Worm (Caenorhabditis elegans): ENCODE data around the gene arrd-8.

- TF ChIP-seq fkh-10 (GFP tag; optimal IDR thresholded peaks at IDR 0.05), result no peak
- no peak for TF ChIP-seq blmp-1 (tag; optimal IDR thresholded peaks at IDR 0.05)
- no peak for TF ChIP-seq nhr-77 (tag; optimal IDR thresholded peaks at IDR 0.05)
- no peak for TF ChIP-seq unc-62 (GFP tag; optimal IDR thresholded peaks at IDR 0.05)
- no peak for TF ChIP-seq nhr-28 (tag; optimal IDR thresholded peaks at IDR 0.05)
- TF ChIP-seq lin-35 (GFP tag; optimal IDR thresholded peaks at IDR 0.05), result no peak
- no peak for TF ChIP-seq nhr-12 (tag; optimal IDR thresholded peaks at IDR 0.05)
- no peak for TF ChIP-seq rnt-1 (tag; optimal IDR thresholded peaks at IDR 0.05)
- no peak for TF ChIP-seq unc-30 (tag; optimal IDR thresholded peaks at IDR 0.05)
- no peak for TF ChIP-seq nhr-237 (tag; optimal IDR thresholded peaks at IDR 0.05)
- no peak for TF ChIP-seq tbx-2 (tag; optimal IDR thresholded peaks at IDR 0.05)
Measured at ce11 chrII:12055408-12056140, 9.3 kb upstream of the arrd-8 start.

Data from whole organism, L1 larva.